Fruit fly (Drosophila melanogaster) whole organism, embryonic: ENCODE measurements around the gene CG5191.

Experiments used
- Atf-2 ChIP-seq: fragments of 200-800 bp; sonication (Bioruptor generic); optimal IDR thresholded peaks from 2 replicates; lab custom pipeline; 2016; ENCODE audit warnings: missing biosample characterization, missing genetic modification characterization
- Blimp-1 ChIP-seq: fragments of 200-800 bp; sonication (Bioruptor generic); optimal IDR thresholded peaks from 3 replicates; lab custom pipeline; 2018; ENCODE audit warnings: missing biosample characterization, missing genetic modification characterization, mild to moderate bottlenecking, moderate library complexity, missing genetic modification reagents
- CG10565 ChIP-seq: fragments of 200-800 bp; sonication (Bioruptor generic); optimal IDR thresholded peaks from 3 replicates; lab custom pipeline; 2016; ENCODE audit warnings: missing biosample characterization, mild to moderate bottlenecking, missing genetic modification characterization
- CG11093 ChIP-seq: fragments of 200-800 bp; sonication (Bioruptor generic); IDR thresholded peaks from 3 replicates; pipeline ENCODE4 v1.3.6; 2022; ENCODE audit warnings: missing biosample characterization, missing genetic modification characterization
- CG12104 ChIP-seq: fragments of 200-800 bp; sonication (Bioruptor generic); optimal IDR thresholded peaks from 3 replicates; lab custom pipeline; 2016; ENCODE audit warnings: missing biosample characterization, missing genetic modification characterization
- CG12942 ChIP-seq: fragments of 200-800 bp; sonication (Bioruptor generic); optimal IDR thresholded peaks from 3 replicates; lab custom pipeline; 2016; ENCODE audit warnings: missing biosample characterization, missing genetic modification characterization
- CG13287 ChIP-seq: fragments of 200-800 bp; sonication (Bioruptor generic); IDR thresholded peaks from 2 replicates; pipeline ENCODE4 v1.3.6; 2022; ENCODE audit warnings: missing biosample characterization, missing genetic modification characterization; ENCODE audit not compliant: partially characterized antibody
- CG13296 ChIP-seq: fragments of 200-800 bp; sonication (Bioruptor generic); optimal IDR thresholded peaks from 3 replicates; lab custom pipeline; 2018; ENCODE audit warnings: missing biosample characterization, mild to moderate bottlenecking, missing genetic modification characterization
- CG13775 ChIP-seq: fragments of 200-800 bp; sonication (Bioruptor generic); optimal IDR thresholded peaks from 3 replicates; lab custom pipeline; 2017; ENCODE audit warnings: missing biosample characterization, mild to moderate bottlenecking, missing genetic modification characterization
- CG1529 ChIP-seq: fragments of 200-800 bp; sonication (Bioruptor generic); optimal IDR thresholded peaks from 3 replicates; lab custom pipeline; 2018; ENCODE audit warnings: missing biosample characterization, missing genetic modification characterization
- CG15479 ChIP-seq: fragments of 200-800 bp; sonication (Bioruptor generic); optimal IDR thresholded peaks from 3 replicates; lab custom pipeline; 2019; ENCODE audit warnings: missing biosample characterization, mild to moderate bottlenecking, missing genetic modification characterization, moderate library complexity
- CG15696 ChIP-seq: fragments of 200-800 bp; sonication (Bioruptor generic); optimal IDR thresholded peaks from 2 replicates; lab custom pipeline; 2019; ENCODE audit warnings: missing biosample characterization, mild to moderate bottlenecking, missing genetic modification characterization, moderate library complexity
- CG18011 ChIP-seq: fragments of 200-800 bp; sonication (Bioruptor generic); optimal IDR thresholded peaks from 2 replicates; lab custom pipeline; 2017; ENCODE audit warnings: missing biosample characterization, missing genetic modification characterization, mild to moderate bottlenecking, moderate library complexity, missing genotype
- CG18262 ChIP-seq: fragments of 200-800 bp; optimal IDR thresholded peaks from 3 replicates; lab custom pipeline; 2019; ENCODE audit warnings: missing biosample characterization, mild to moderate bottlenecking, missing genetic modification characterization, moderate library complexity
- CG32772 ChIP-seq: fragments of 200-800 bp; sonication (Bioruptor generic); IDR thresholded peaks from 2 replicates; pipeline ENCODE4 v1.3.6; 2022; ENCODE audit warnings: missing biosample characterization, missing genetic modification characterization
- CG4707 ChIP-seq: fragments of 200-800 bp; sonication (Bioruptor generic); optimal IDR thresholded peaks from 2 replicates; lab custom pipeline; 2018; ENCODE audit warnings: missing biosample characterization, mild to moderate bottlenecking, missing genetic modification characterization, moderate library complexity
- CG6272 ChIP-seq: fragments of 200-800 bp; sonication (Bioruptor generic); IDR thresholded peaks from 2 replicates; pipeline ENCODE4 v1.3.6; 2022; ENCODE audit warnings: missing biosample characterization, missing genetic modification characterization
- CG7372 ChIP-seq: fragments of 200-800 bp; sonication (Bioruptor generic); IDR thresholded peaks from 2 replicates; pipeline ENCODE4 v1.3.6; 2022; ENCODE audit warnings: missing biosample characterization, missing genetic modification characterization
- CG7839 ChIP-seq: fragments of 200-800 bp; sonication (Bioruptor generic); optimal IDR thresholded peaks from 3 replicates; lab custom pipeline; 2018; ENCODE audit warnings: missing biosample characterization, mild to moderate bottlenecking, missing genetic modification characterization, moderate library complexity
- CG8359 ChIP-seq: fragments of 200-800 bp; sonication (Bioruptor generic); optimal IDR thresholded peaks from 2 replicates; lab custom pipeline; 2017; ENCODE audit warnings: missing biosample characterization, mild to moderate bottlenecking, missing genetic modification characterization, borderline replicate concordance
- CG9215 ChIP-seq: fragments of 200-800 bp; sonication (Bioruptor generic); IDR thresholded peaks from 2 replicates; pipeline ENCODE4 v1.3.6; 2022; ENCODE audit warnings: missing biosample characterization, missing genetic modification characterization
- CG9727 ChIP-seq: fragments of 200-800 bp; sonication (Bioruptor generic); optimal IDR thresholded peaks from 3 replicates; lab custom pipeline; 2017; ENCODE audit warnings: missing biosample characterization, mild to moderate bottlenecking, missing genetic modification characterization
- CG9797 ChIP-seq: fragments of 200-800 bp; sonication (Bioruptor generic); optimal IDR thresholded peaks from 3 replicates; lab custom pipeline; 2018; ENCODE audit warnings: missing biosample characterization, mild to moderate bottlenecking, missing genetic modification characterization
- CG9876 ChIP-seq: fragments of 200-800 bp; sonication (Bioruptor generic); optimal IDR thresholded peaks from 2 replicates; lab custom pipeline; 2016; ENCODE audit warnings: missing biosample characterization, missing genetic modification characterization
- Dfd ChIP-seq, 2 experiments: fragments of >200 bp; optimal IDR thresholded peaks; 2 replicates each; lab custom pipeline; 2017; ENCODE audit warnings: missing biosample characterization in 2 of 2, missing genetic modification characterization in 2 of 2
- E2f2 ChIP-seq: fragments of 200-800 bp; sonication (Bioruptor generic); IDR thresholded peaks from 2 replicates; pipeline ENCODE4 v1.3.6; 2022; ENCODE audit warnings: missing biosample characterization, missing genetic modification characterization
- Eip74EF ChIP-seq, 2 experiments: fragments of 200-800 bp in 1 of 2; fragments of >200 bp in 1 of 2; sonication (Bioruptor generic) in 1 of 2; optimal IDR thresholded peaks; 2 replicates each; lab custom pipeline; 2017 to 2019; ENCODE audit warnings: missing biosample characterization in 2 of 2, missing genetic modification characterization in 2 of 2, mild to moderate bottlenecking in 1 of 2, moderate library complexity in 1 of 2
- Elba2 ChIP-seq: fragments of 200-800 bp; sonication (Bioruptor generic); optimal IDR thresholded peaks from 3 replicates; lab custom pipeline; 2016; ENCODE audit warnings: missing biosample characterization, missing genetic modification characterization
- Fer1 ChIP-seq: fragments of 200-800 bp; sonication (Bioruptor generic); optimal IDR thresholded peaks from 2 replicates; lab custom pipeline; 2017; ENCODE audit warnings: missing biosample characterization, mild to moderate bottlenecking, missing genetic modification characterization
- Fer2 ChIP-seq: fragments of 200-800 bp; sonication (Bioruptor generic); optimal IDR thresholded peaks from 2 replicates; lab custom pipeline; 2018; ENCODE audit warnings: missing biosample characterization, mild to moderate bottlenecking, missing genetic modification characterization, moderate library complexity
- Hmr ChIP-seq: fragments of 200-800 bp; sonication (Bioruptor generic); optimal IDR thresholded peaks from 3 replicates; lab custom pipeline; 2017; ENCODE audit warnings: mild to moderate bottlenecking, missing biosample characterization, missing genetic modification reagents, missing genetic modification characterization
- Sox102F ChIP-seq: fragments of 200-800 bp; sonication (Bioruptor generic); optimal IDR thresholded peaks from 2 replicates; lab custom pipeline; 2018; ENCODE audit warnings: missing biosample characterization, mild to moderate bottlenecking, missing genetic modification characterization, moderate library complexity
- cad ChIP-seq: fragments of >200 bp; optimal IDR thresholded peaks from 2 replicates; lab custom pipeline; 2017; ENCODE audit warnings: missing biosample characterization, missing genetic modification characterization
- chif ChIP-seq, 2 experiments: fragments of 200-800 bp; sonication (Bioruptor generic); optimal IDR thresholded peaks; 3 replicates each; lab custom pipeline; 2016; ENCODE audit warnings: missing biosample characterization in 2 of 2, missing genetic modification characterization in 2 of 2
- chinmo ChIP-seq: fragments of 200-800 bp; sonication (Bioruptor generic); IDR thresholded peaks from 4 replicates; pipeline ENCODE4 v1.3.6; 2022; ENCODE audit warnings: missing biosample characterization, missing genetic modification characterization; ENCODE audit not compliant: partially characterized antibody
- fru ChIP-seq: fragments of >200 bp; optimal IDR thresholded peaks from 2 replicates; lab custom pipeline; 2017
- gce ChIP-seq: fragments of 200-800 bp; sonication (Bioruptor generic); IDR thresholded peaks from 3 replicates; pipeline ENCODE4 v1.3.6; 2022; ENCODE audit warnings: missing biosample characterization, missing genetic modification characterization
- gfzf ChIP-seq: fragments of 200-800 bp; sonication (Bioruptor generic); optimal IDR thresholded peaks from 2 replicates; lab custom pipeline; 2016; ENCODE audit warnings: missing biosample characterization, mild to moderate bottlenecking, missing genetic modification characterization, moderate library complexity
- ind ChIP-seq: fragments of 200-800 bp; sonication (Bioruptor generic); optimal IDR thresholded peaks from 3 replicates; lab custom pipeline; 2016; ENCODE audit warnings: missing biosample characterization, missing genetic modification characterization
- kay ChIP-seq: fragments of 200-800 bp; sonication (Bioruptor generic); optimal IDR thresholded peaks from 2 replicates; lab custom pipeline; 2016; ENCODE audit warnings: missing biosample characterization, missing genetic modification characterization
- knrl ChIP-seq: fragments of 200-800 bp; sonication (Bioruptor generic); IDR thresholded peaks from 3 replicates; pipeline ENCODE4 v1.3.6; 2022; ENCODE audit warnings: missing biosample characterization, missing genetic modification characterization; ENCODE audit not compliant: partially characterized antibody
- pb ChIP-seq: fragments of 200-800 bp; sonication (Bioruptor generic); optimal IDR thresholded peaks from 3 replicates; lab custom pipeline; 2016; ENCODE audit warnings: missing biosample characterization, missing genetic modification characterization
- phol ChIP-seq: fragments of 200-800 bp; sonication (Bioruptor generic); optimal IDR thresholded peaks from 3 replicates; lab custom pipeline; 2018; ENCODE audit warnings: missing biosample characterization, mild to moderate bottlenecking, missing genetic modification characterization, moderate library complexity
- pros ChIP-seq: fragments of 200-800 bp; sonication (Bioruptor generic); optimal IDR thresholded peaks from 3 replicates; lab custom pipeline; 2019; ENCODE audit warnings: missing biosample characterization, mild to moderate bottlenecking, missing genetic modification characterization, moderate library complexity
- slbo ChIP-seq: fragments of 200-800 bp; sonication (Bioruptor generic); IDR thresholded peaks from 2 replicates; pipeline ENCODE4 v1.3.6; 2022; ENCODE audit warnings: missing biosample characterization, missing genetic modification characterization
- tio ChIP-seq: fragments of 200-800 bp; sonication (Bioruptor generic); optimal IDR thresholded peaks from 2 replicates; lab custom pipeline; 2017; ENCODE audit warnings: missing biosample characterization, missing genetic modification characterization, inconsistent platforms
- ttk ChIP-seq: fragments of 200-800 bp; sonication (Bioruptor generic); IDR thresholded peaks from 2 replicates; pipeline ENCODE4 v2.1.2; 2022; ENCODE audit warnings: missing biosample characterization, missing genetic modification characterization
- twi ChIP-seq: fragments of 200-800 bp; optimal IDR thresholded peaks from 2 replicates; lab custom pipeline; 2019; ENCODE audit warnings: missing biosample characterization, mild to moderate bottlenecking, missing genetic modification characterization, moderate library complexity
- unc-4 ChIP-seq: fragments of 200-800 bp; sonication (Bioruptor generic); IDR thresholded peaks from 2 replicates; pipeline ENCODE4 v1.3.6; 2022; ENCODE audit warnings: missing biosample characterization, missing genetic modification characterization; ENCODE audit not compliant: partially characterized antibody
- usp ChIP-seq: fragments of >200 bp; optimal IDR thresholded peaks from 2 replicates; lab custom pipeline; 2017; ENCODE audit warnings: missing biosample characterization, missing genetic modification characterization
- vnd ChIP-seq: fragments of 200-800 bp; sonication (Bioruptor generic); IDR thresholded peaks from 3 replicates; pipeline ENCODE4 v1.3.6; 2022; ENCODE audit warnings: missing biosample characterization, missing genetic modification characterization; ENCODE audit not compliant: partially characterized antibody

Gene CG5191

DNA sequence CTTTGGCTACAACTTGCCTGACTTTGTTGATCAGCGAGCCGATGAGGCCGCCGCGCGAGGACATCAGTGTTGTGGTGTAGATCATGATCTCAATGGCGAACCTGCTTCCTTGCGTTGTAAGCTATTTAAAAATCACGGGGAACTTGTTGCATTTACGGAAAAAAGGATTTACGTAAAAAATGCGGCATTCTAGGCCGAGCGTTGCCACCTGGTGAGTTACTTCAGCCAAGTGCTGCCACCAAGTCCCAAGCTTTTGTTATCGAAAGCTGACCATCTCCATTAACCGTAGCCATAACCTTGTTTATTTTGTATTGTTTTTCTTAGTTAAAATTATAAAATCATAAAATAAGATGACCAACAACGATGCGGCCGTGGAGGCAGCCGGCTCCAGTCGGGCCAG lies 16.1 kb downstream of the CG5191 start, which contains the start of the genes TFAM and CG5412 (continued):
- no peak for TF ChIP-seq CG18011 (GFP tag; lab: Kevin White, UChicago)
- no peak for TF ChIP-seq chinmo
- no peak for TF ChIP-seq Blimp-1
- TF ChIP-seq tio (GFP tag; lab: Kevin White, UChicago): no peak
- peak; percentile 56; the same call in 1 of the 2 replicates for TF ChIP-seq E2f2 (GFP tag; lab: Robert Waterston, UW)
- TF ChIP-seq CG10565 (GFP tag; lab: Kevin White, UChicago): no peak
- peak; percentile 2 for TF ChIP-seq gfzf (GFP tag; lab: Kevin White, UChicago)
- no peak for TF ChIP-seq ind (GFP tag; lab: Kevin White, UChicago)
- TF ChIP-seq CG13296 (GFP tag; lab: Kevin White, UChicago): no peak
- TF ChIP-seq CG4707 (GFP tag; lab: Kevin White, UChicago): no peak
- TF ChIP-seq CG9727 (GFP tag; lab: Kevin White, UChicago): no peak
- TF ChIP-seq pb (GFP tag; lab: Kevin White, UChicago): no peak
- no peak for TF ChIP-seq kay (GFP tag; lab: Kevin White, UChicago)
- TF ChIP-seq CG12104 (GFP tag; lab: Kevin White, UChicago): no peak
- TF ChIP-seq Fer2 (tag; lab: Kevin White, UChicago): no peak
- TF ChIP-seq unc-4 (GFP tag; lab: Robert Waterston, UW): peak; percentile 33; the same call in 1 of the 2 replicates
- no peak for TF ChIP-seq Eip74EF (GFP tag; optimal IDR thresholded peaks at IDR 0.05; lab: Kevin White, UChicago)
- TF ChIP-seq slbo (GFP tag; lab: Robert Waterston, UW): no peak
- TF ChIP-seq CG6272 (GFP tag; lab: Robert Waterston, UW): no peak
- peak; percentile 32 for TF ChIP-seq CG9797 (GFP tag; lab: Kevin White, UChicago)
- no peak for TF ChIP-seq pros
- TF ChIP-seq CG12942 (GFP tag; lab: Kevin White, UChicago): no peak
- no peak for TF ChIP-seq CG1529 (GFP tag; lab: Kevin White, UChicago)
- no peak for TF ChIP-seq fru (lab: Kevin White, UChicago)
- no peak for TF ChIP-seq CG15479 (GFP tag; lab: Kevin White, UChicago)
- TF ChIP-seq Hmr (GFP tag; lab: Kevin White, UChicago): no peak
- TF ChIP-seq Elba2 (GFP tag; lab: Kevin White, UChicago): no peak
- TF ChIP-seq CG13775: no peak
- TF ChIP-seq CG9215 (GFP tag; lab: Robert Waterston, UW): no peak
- TF ChIP-seq chif (GFP tag; optimal IDR thresholded peaks at IDR 0.05; lab: Kevin White, UChicago): no peak
- no peak for TF ChIP-seq CG18262 (tag; lab: Kevin White, UChicago)
- TF ChIP-seq Dfd (GFP tag; optimal IDR thresholded peaks at IDR 0.05; lab: Kevin White, UChicago): no peak
- TF ChIP-seq CG9876 (GFP tag; lab: Kevin White, UChicago): no peak
- TF ChIP-seq Atf-2 (GFP tag; lab: Kevin White, UChicago): no peak
- peak; percentile 49 for TF ChIP-seq phol (tag; lab: Kevin White, UChicago)
- no peak for TF ChIP-seq CG11093
- TF ChIP-seq CG8359 (GFP tag; lab: Kevin White, UChicago): no peak
- no peak for TF ChIP-seq vnd
- no peak for TF ChIP-seq cad (GFP tag; lab: Kevin White, UChicago)
- TF ChIP-seq Fer1 (GFP tag; lab: Kevin White, UChicago): no peak
- TF ChIP-seq Sox102F: no peak
- no peak for TF ChIP-seq usp (GFP tag; lab: Kevin White, UChicago)
- no peak for TF ChIP-seq ttk
- no peak for TF ChIP-seq twi (tag; lab: Kevin White, UChicago)
- TF ChIP-seq gce (GFP tag; lab: Robert Waterston, UW): no peak
- TF ChIP-seq knrl: no peak
- no peak for TF ChIP-seq CG7839
- TF ChIP-seq CG32772 (GFP tag; lab: Robert Waterston, UW): no peak
- no peak for TF ChIP-seq CG7372 (GFP tag; lab: Robert Waterston, UW)
- peak; percentile 58 for TF ChIP-seq CG13287 (GFP tag; lab: Robert Waterston, UW)
- no peak for TF ChIP-seq CG15696 (tag; lab: Kevin White, UChicago)
